Worm (Caenorhabditis elegans) whole organism, young adult: ENCODE measurements around the gene F58B3.4.

Source experiments
- B0019.2 ChIP-seq: fragments of 200-800 bp; sonication (Bioruptor generic); conservative IDR thresholded peaks from 2 replicates; pipeline ENCODE4 v1.3.6; 2022; ENCODE audit warnings: missing genetic modification reagents, missing genetic modification characterization, missing compliant biosample characterization
- B0336.3 ChIP-seq: fragments of 200-800 bp; sonication (Bioruptor generic); IDR thresholded peaks from 2 replicates; pipeline ENCODE4 v1.3.6; 2022; ENCODE audit warnings: missing genetic modification characterization, missing compliant biosample characterization
- F49E8.2 ChIP-seq: sonication (generic microtip); optimal IDR thresholded peaks from 3 replicates; lab custom pipeline; 2017; ENCODE audit warnings: missing genetic modification characterization, mild to moderate bottlenecking, missing compliant biosample characterization, antibody characterized with exemption, moderate library complexity; ENCODE audit not compliant: insufficient read depth
- F52B5.7 ChIP-seq: sonication (generic microtip); optimal IDR thresholded peaks from 2 replicates; lab custom pipeline; 2016; ENCODE audit warnings: mild to moderate bottlenecking, missing genetic modification characterization, missing compliant biosample characterization
- K12H6.12 ChIP-seq: fragments of 200-800 bp; sonication (Bioruptor generic); optimal IDR thresholded peaks from 2 replicates; lab custom pipeline; 2018; ENCODE audit warnings: mild to moderate bottlenecking, missing genetic modification characterization, missing compliant biosample characterization
- Y67H2A.10 ChIP-seq: fragments of 200-800 bp; sonication (Bioruptor generic); conservative IDR thresholded peaks from 2 replicates; pipeline ENCODE4 v1.3.6; 2022; ENCODE audit warnings: missing genetic modification reagents, missing genetic modification characterization, missing compliant biosample characterization
- ZK185.1 ChIP-seq: sonication (generic microtip); optimal IDR thresholded peaks from 2 replicates; lab custom pipeline; 2016; ENCODE audit warnings: mild to moderate bottlenecking, missing genetic modification characterization, missing compliant biosample characterization; ENCODE audit not compliant: poor library complexity, severe bottlenecking
- ama-1 ChIP-seq, 3 experiments: fragments of 150-350 bp in 1 of 3; sonication (generic microtip) in 2 of 3; optimal IDR thresholded peaks; 2 replicates each; lab custom pipeline; 2014 to 2018; ENCODE audit warnings: missing biosample characterization in 2 of 3, missing genetic modification characterization in 2 of 3, missing genetic modification reagents in 2 of 3
- athp-1 ChIP-seq: sonication (generic microtip); optimal IDR thresholded peaks from 2 replicates; lab custom pipeline; 2017; ENCODE audit warnings: mild to moderate bottlenecking, missing genetic modification characterization, missing compliant biosample characterization
- attf-3 ChIP-seq: fragments of 200-800 bp; sonication (Bioruptor generic); conservative IDR thresholded peaks from 2 replicates; pipeline ENCODE4 v1.3.6; 2022; ENCODE audit warnings: missing genetic modification reagents, missing genetic modification characterization, missing compliant biosample characterization
- bed-1 ChIP-seq: fragments of 200-800 bp; sonication (Bioruptor generic); IDR thresholded peaks from 2 replicates; pipeline ENCODE4 v1.3.6; 2022; ENCODE audit warnings: missing genetic modification reagents, missing genetic modification characterization, missing compliant biosample characterization
- cebp-1 ChIP-seq, 2 experiments: fragments of 200-800 bp in 1 of 2; sonication (Bioruptor generic) in 1 of 2; sonication (generic microtip) in 1 of 2; IDR thresholded peaks in 1 of 2; optimal IDR thresholded peaks in 1 of 2; 2 replicates each; pipeline versions ENCODE4 v1.3.6 to Lab custom; 2017 to 2022; ENCODE audit warnings: missing compliant biosample characterization in 2 of 2, missing genetic modification characterization in 2 of 2, mild to moderate bottlenecking in 1 of 2, missing genetic modification reagents in 1 of 2, moderate library complexity in 1 of 2
- ceh-100 ChIP-seq: fragments of 200-800 bp; sonication (Bioruptor generic); IDR thresholded peaks from 2 replicates; pipeline ENCODE4 v1.3.6; 2022; ENCODE audit warnings: missing genetic modification reagents, missing genetic modification characterization, missing compliant biosample characterization
- ceh-40 ChIP-seq: fragments of 200-800 bp; sonication (Bioruptor generic); IDR thresholded peaks from 2 replicates; pipeline ENCODE4 v1.3.6; 2022; ENCODE audit warnings: missing genetic modification characterization, missing compliant biosample characterization
- ceh-79 ChIP-seq: sonication (generic microtip); optimal IDR thresholded peaks from 2 replicates; lab custom pipeline; 2017; ENCODE audit warnings: mild to moderate bottlenecking, missing genetic modification characterization, missing compliant biosample characterization
- ceh-91 ChIP-seq: fragments of 200-800 bp; sonication (Bioruptor generic); IDR thresholded peaks from 2 replicates; pipeline ENCODE4 v1.3.6; 2022; ENCODE audit warnings: missing genetic modification reagents, missing genetic modification characterization, missing compliant biosample characterization
- die-1 ChIP-seq: sonication (generic microtip); optimal IDR thresholded peaks from 2 replicates; lab custom pipeline; 2016; ENCODE audit warnings: missing genotype, mild to moderate bottlenecking, missing genetic modification characterization, missing compliant biosample characterization
- dox-1 ChIP-seq: fragments of 200-800 bp; sonication (Bioruptor generic); IDR thresholded peaks from 2 replicates; pipeline ENCODE4 v1.3.6; 2022; ENCODE audit warnings: missing genetic modification reagents, missing genetic modification characterization, missing compliant biosample characterization
- dpl-1 ChIP-seq: fragments of 150-350 bp; optimal IDR thresholded peaks from 2 replicates; lab custom pipeline; 2014; ENCODE audit warnings: missing biosample characterization, missing genetic modification reagents, missing genetic modification characterization
- egl-44 ChIP-seq: fragments of 200-800 bp; sonication (Bioruptor generic); IDR thresholded peaks from 2 replicates; pipeline ENCODE4 v1.3.6; 2022; ENCODE audit warnings: missing genetic modification reagents, missing genetic modification characterization, missing compliant biosample characterization
- egrh-3 ChIP-seq: fragments of 200-800 bp; sonication (Bioruptor generic); IDR thresholded peaks from 2 replicates; pipeline ENCODE4 v1.3.6; 2022; ENCODE audit warnings: missing genetic modification reagents, missing genetic modification characterization, missing compliant biosample characterization
- ekl-4 ChIP-seq: fragments of 200-800 bp; sonication (Bioruptor generic); IDR thresholded peaks from 2 replicates; pipeline ENCODE4 v1.3.6; 2022; ENCODE audit warnings: missing genetic modification reagents, missing genetic modification characterization, missing compliant biosample characterization
- gei-17 ChIP-seq: fragments of 200-800 bp; sonication (Bioruptor generic); optimal IDR thresholded peaks from 2 replicates; lab custom pipeline; 2018; ENCODE audit warnings: mild to moderate bottlenecking, missing genetic modification characterization, missing compliant biosample characterization
- hlh-12 ChIP-seq: sonication (generic microtip); optimal IDR thresholded peaks from 2 replicates; lab custom pipeline; 2016; ENCODE audit warnings: missing genetic modification characterization, missing compliant biosample characterization
- hmg-1.2 ChIP-seq: fragments of 200-800 bp; sonication (Bioruptor generic); IDR thresholded peaks from 2 replicates; pipeline ENCODE4 v1.3.6; 2022; ENCODE audit warnings: missing genetic modification reagents, missing genetic modification characterization, missing compliant biosample characterization
- hmg-20 ChIP-seq: fragments of 200-800 bp; sonication (Bioruptor generic); IDR thresholded peaks from 2 replicates; pipeline ENCODE4 v1.3.6; 2022; ENCODE audit warnings: missing genetic modification reagents, missing genetic modification characterization, missing compliant biosample characterization
- hrde-1 ChIP-seq: sonication (generic microtip); optimal IDR thresholded peaks from 2 replicates; lab custom pipeline; 2016; ENCODE audit warnings: missing genetic modification characterization, mild to moderate bottlenecking, missing compliant biosample characterization, moderate library complexity, missing genotype, missing genetic modification reagents, borderline replicate concordance
- let-526 ChIP-seq: fragments of 200-800 bp; sonication (Bioruptor generic); IDR thresholded peaks from 2 replicates; pipeline ENCODE4 v1.3.6; 2022; ENCODE audit warnings: missing genetic modification reagents, missing genetic modification characterization, missing compliant biosample characterization
- lsy-27 ChIP-seq: sonication (generic microtip); optimal IDR thresholded peaks from 2 replicates; lab custom pipeline; 2017; ENCODE audit warnings: missing genetic modification characterization, mild to moderate bottlenecking, missing compliant biosample characterization, antibody characterized with exemption, missing genotype, borderline replicate concordance; ENCODE audit not compliant: insufficient read depth
- madf-3 ChIP-seq: fragments of 200-800 bp; sonication (Bioruptor generic); IDR thresholded peaks from 2 replicates; pipeline ENCODE4 v1.3.6; 2022; ENCODE audit warnings: missing genetic modification reagents, missing genetic modification characterization, missing compliant biosample characterization
- madf-8 ChIP-seq: fragments of 200-800 bp; sonication (Bioruptor generic); conservative IDR thresholded peaks from 2 replicates; pipeline ENCODE4 v1.3.6; 2022; ENCODE audit warnings: missing genetic modification reagents, missing genetic modification characterization, missing compliant biosample characterization
- mcd-1 ChIP-seq: fragments of 200-800 bp; sonication (Bioruptor generic); IDR thresholded peaks from 2 replicates; pipeline ENCODE4 v1.3.6; 2022; ENCODE audit warnings: missing genetic modification reagents, missing genetic modification characterization, missing compliant biosample characterization
- mel-28 ChIP-seq: sonication (generic microtip); optimal IDR thresholded peaks from 2 replicates; lab custom pipeline; 2016; ENCODE audit warnings: borderline replicate concordance, mild to moderate bottlenecking, missing genetic modification characterization, missing compliant biosample characterization
- mes-4 ChIP-seq: sonication (generic microtip); optimal IDR thresholded peaks from 2 replicates; lab custom pipeline; 2016; ENCODE audit warnings: missing genotype, missing genetic modification characterization, missing compliant biosample characterization
- nfya-2 ChIP-seq: fragments of 200-800 bp; sonication (Bioruptor generic); IDR thresholded peaks from 2 replicates; pipeline ENCODE4 v1.3.6; 2022; ENCODE audit warnings: missing genetic modification reagents, missing genetic modification characterization, missing compliant biosample characterization
- nhr-80 ChIP-seq: sonication (generic microtip); optimal IDR thresholded peaks from 2 replicates; lab custom pipeline; 2016; ENCODE audit warnings: missing genetic modification characterization, missing compliant biosample characterization
- rcor-1 ChIP-seq: fragments of 200-800 bp; sonication (Bioruptor generic); IDR thresholded peaks from 2 replicates; pipeline ENCODE4 v1.3.6; 2022; ENCODE audit warnings: missing genetic modification reagents, missing genetic modification characterization, missing compliant biosample characterization
- repo-1 ChIP-seq: sonication (generic microtip); optimal IDR thresholded peaks from 2 replicates; lab custom pipeline; 2017; ENCODE audit warnings: mild to moderate bottlenecking, missing genetic modification characterization, missing compliant biosample characterization
- sea-2 ChIP-seq: fragments of 200-800 bp; sonication (Bioruptor generic); IDR thresholded peaks from 2 replicates; pipeline ENCODE4 v1.3.6; 2022; ENCODE audit warnings: missing genetic modification characterization, missing compliant biosample characterization
- snpc-1.1 ChIP-seq: sonication (generic microtip); optimal IDR thresholded peaks from 2 replicates; lab custom pipeline; 2017; ENCODE audit warnings: missing genetic modification characterization, mild to moderate bottlenecking, missing compliant biosample characterization, antibody characterized with exemption, moderate library complexity, missing genotype, missing genetic modification reagents; ENCODE audit not compliant: insufficient read depth
- tbp1 ChIP-seq: fragments of 200-800 bp; sonication (Bioruptor generic); optimal IDR thresholded peaks from 2 replicates; lab custom pipeline; 2018; ENCODE audit warnings: mild to moderate bottlenecking, missing genetic modification characterization, missing compliant biosample characterization
- zfh-2 ChIP-seq: fragments of 200-800 bp; sonication (Bioruptor generic); conservative IDR thresholded peaks from 2 replicates; pipeline ENCODE4 v1.3.6; 2022; ENCODE audit warnings: missing genetic modification reagents, missing genetic modification characterization, missing compliant biosample characterization

The F58B3.4 gene

ce11 chrIV:11586484-11586883, 45.2 kb downstream of the F58B3.4 start:
- no peak for TF ChIP-seq B0336.3 (GFP tag; lab: Robert Waterston, UW)
- peak; percentile 0 for TF ChIP-seq repo-1
- TF ChIP-seq snpc-1.1 (tag; lab: Kevin White, UChicago) = no peak
- TF ChIP-seq dpl-1 = no peak
- no peak for TF ChIP-seq gei-17 (GFP tag; lab: Kevin White, UChicago)
- TF ChIP-seq hlh-12 = no peak
- no peak for TF ChIP-seq F49E8.2 (tag; lab: Kevin White, UChicago)
- TF ChIP-seq mel-28 = no peak
- TF ChIP-seq, all 124 proteins: peak for 1

ce11 chrIV:11584853-11585252, 46.8 kb downstream of the F58B3.4 start:
- TF ChIP-seq cebp-1 (GFP tag; IDR thresholded peaks at IDR 0.05; lab: Robert Waterston, UW) (no peak), cebp-1 (tag; optimal IDR thresholded peaks at IDR 0.05; lab: Kevin White, UChicago) (peak; percentile 52), attf-3 (GFP tag; lab: Robert Waterston, UW) (0 out of 2 replicates have a peak, but pooled peaks have one; percentile 21), hrde-1 (tag; lab: Kevin White, UChicago) (no peak), nhr-80 (tag; lab: Kevin White, UChicago) (peak; percentile 53), dox-1 (GFP tag; lab: Robert Waterston, UW) (peak; percentile 21; the same call in 1 of the 2 replicates), lsy-27 (tag; lab: Kevin White, UChicago) (no peak)

- TF ChIP-seq F52B5.7 (tag; lab: Kevin White, UChicago) (peak; percentile 61), madf-3 (GFP tag; lab: Robert Waterston, UW) (0 out of 2 replicates have a peak, but pooled peaks have one; percentile 60), rcor-1 (GFP tag; lab: Robert Waterston, UW) (peak; percentile 70), B0019.2 (GFP tag; lab: Robert Waterston, UW) (0 out of 2 replicates have a peak, but pooled peaks have one; percentile 9), madf-8 (GFP tag; lab: Robert Waterston, UW) (no peak), ekl-4 (GFP tag; lab: Robert Waterston, UW) (0 out of 2 replicates have a peak, but pooled peaks have one; percentile 16), sea-2 (0 out of 2 replicates have a peak, but pooled peaks have one; percentile 33), Y67H2A.10 (GFP tag; lab: Robert Waterston, UW) (no peak), attf-3 (GFP tag; lab: Robert Waterston, UW) (0 out of 2 replicates have a peak, but pooled peaks have one; percentile 37), ama-1 (optimal IDR thresholded peaks at IDR 0.05; lab: Kevin White, UChicago) (no peak), ama-1 (GFP tag; optimal IDR thresholded peaks at IDR 0.05; lab: Kevin White, UChicago) (no peak), athp-1 (tag; lab: Kevin White, UChicago) (no peak), egl-44 (GFP tag; lab: Robert Waterston, UW) (0 out of 2 replicates have a peak, but pooled peaks have one; percentile 47), tbp1 (no peak), K12H6.12 (tag; lab: Kevin White, UChicago) (no peak), bed-1 (0 out of 2 replicates have a peak, but pooled peaks have one; percentile 57), nhr-80 (tag; lab: Kevin White, UChicago) (peak; percentile 7), egrh-3 (peak; percentile 85), mcd-1 (GFP tag; lab: Robert Waterston, UW) (no peak), die-1 (tag; lab: Kevin White, UChicago) (no peak), let-526 (GFP tag; lab: Robert Waterston, UW) (no peak), hmg-20 (GFP tag; lab: Robert Waterston, UW) (0 out of 2 replicates have a peak, but pooled peaks have one; percentile 36), ceh-79 (tag; lab: Kevin White, UChicago) (no peak), ceh-100 (GFP tag; lab: Robert Waterston, UW) (no peak), zfh-2 (GFP tag; lab: Robert Waterston, UW) (peak; percentile 96), ZK185.1 (no peak), cebp-1 (GFP tag; IDR thresholded peaks at IDR 0.05; lab: Robert Waterston, UW) (no peak), cebp-1 (tag; optimal IDR thresholded peaks at IDR 0.05; lab: Kevin White, UChicago) (peak; percentile 5), hmg-1.2 (GFP tag; lab: Robert Waterston, UW) (no peak), ceh-91 (GFP tag; lab: Robert Waterston, UW) (no peak), ceh-40 (GFP tag; lab: Robert Waterston, UW) (no peak), mes-4 (tag; lab: Kevin White, UChicago) (no peak), lsy-27 (tag; lab: Kevin White, UChicago) (no peak), nfya-2 (GFP tag; lab: Robert Waterston, UW) (0 out of 2 replicates have a peak, but pooled peaks have one; percentile 18)
These were observed 47.7 kb downstream of the F58B3.4 start, which contains the start of gene F12F6.1 for ce11 chrIV:11583906-11584378. Gene F12F6.1 (plus strand): TSS chrIV:11583956.
